Fruit fly (Drosophila melanogaster) S2 (cell line): ENCODE data around the gene Nbr.

Source experiments
- CG8478 ChIP-seq: fragments of >200 bp; optimal IDR thresholded peaks from 2 replicates; lab custom pipeline; 2018
- CTCF ChIP-seq, 2 experiments: fragments of >200 bp; optimal IDR thresholded peaks; 2 replicates each; lab custom pipeline; 2018

dm6 chr2L:21200275-21200674 is 37.4 kb upstream of the Nbr start, which contains the start of gene CG31624:
- TF ChIP-seq CTCF (optimal IDR thresholded peaks at IDR 0.05; lab: Kevin White, UChicago) (no peak), CG8478 (lab: Kevin White, UChicago) (no peak)
